Worm (Caenorhabditis elegans) whole organism, L3 larva: ENCODE measurements around the gene nep-4.

Experiments
- ama-1 ChIP-seq: fragments of 150-350 bp; optimal IDR thresholded peaks from 2 replicates; lab custom pipeline; 2018
- egl-27 ChIP-seq: sonication (generic microtip); optimal IDR thresholded peaks from 4 replicates; lab custom pipeline; 2017; ENCODE audit warnings: missing biosample characterization, missing genetic modification reagents, missing genetic modification characterization
- egl-5 ChIP-seq: fragments of 150-350 bp; optimal IDR thresholded peaks from 2 replicates; lab custom pipeline; 2017; ENCODE audit warnings: missing biosample characterization, missing genetic modification reagents, missing genetic modification characterization, inconsistent platforms
- fos-1 ChIP-seq: fragments of 150-350 bp; optimal IDR thresholded peaks from 2 replicates; lab custom pipeline; 2014; ENCODE audit warnings: missing biosample characterization, missing genetic modification characterization
- jun-1 ChIP-seq: fragments of 150-350 bp; optimal IDR thresholded peaks from 2 replicates; lab custom pipeline; 2014; ENCODE audit warnings: missing biosample characterization, missing genetic modification reagents, missing genetic modification characterization
- nhr-11 ChIP-seq: fragments of 150-350 bp; optimal IDR thresholded peaks from 2 replicates; lab custom pipeline; 2014; ENCODE audit warnings: missing biosample characterization, missing genetic modification characterization
- nhr-77 ChIP-seq: fragments of 150-350 bp; optimal IDR thresholded peaks from 2 replicates; lab custom pipeline; 2014; ENCODE audit warnings: missing biosample characterization, missing genetic modification characterization
- unc-62 ChIP-seq: fragments of 150-350 bp; sonication (generic microtip); optimal IDR thresholded peaks from 4 replicates; lab custom pipeline; 2014; ENCODE audit warnings: missing biosample characterization, missing genetic modification reagents, missing genetic modification characterization
- ztf-11 ChIP-seq: fragments of 150-350 bp; optimal IDR thresholded peaks from 2 replicates; lab custom pipeline; 2014; ENCODE audit warnings: missing biosample characterization, missing genetic modification characterization

ce11 chrX:6844394-6845072 lies 18.7 kb downstream of the nep-4 start, which contains the start of gene C53B7.3:
- TF ChIP-seq nhr-77 (tag; lab: Kevin White, UChicago) (no peak), jun-1 (no peak), fos-1 (tag; lab: Kevin White, UChicago) (no peak), ama-1 (lab: Kevin White, UChicago) (no peak), unc-62 (GFP tag; lab: Kevin White, UChicago) (no peak), egl-27 (tag; lab: Kevin White, UChicago) (no peak), ztf-11 (tag; lab: Kevin White, UChicago) (no peak), egl-5 (tag; lab: Kevin White, UChicago) (no peak), nhr-11 (tag; lab: Kevin White, UChicago) (no peak)
